Fruit fly (Drosophila melanogaster): ENCODE data around the gene Tb.

DNA sequence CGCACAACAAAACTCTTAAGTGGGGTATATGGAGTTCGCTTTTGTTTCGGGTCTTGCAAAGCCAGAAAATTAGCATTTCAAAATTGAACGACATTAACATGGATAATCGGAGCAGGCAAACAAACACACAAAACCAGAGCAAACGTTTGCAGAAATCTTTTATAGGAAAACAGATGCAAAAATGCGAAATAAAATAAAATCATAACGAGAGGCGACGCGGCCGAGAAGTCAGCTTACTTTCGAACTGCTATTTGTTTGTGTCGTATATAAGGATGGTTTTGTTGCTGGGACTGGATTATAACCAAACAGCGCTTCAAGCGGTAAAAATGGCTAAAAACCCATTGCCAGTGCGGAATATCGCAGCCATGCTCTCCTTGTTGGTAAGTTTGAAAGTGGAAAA, 19.9 kb upstream of the Tb start, which contains the start of gene TwdlS:
- TF ChIP-seq CG1602 (GFP tag; optimal IDR thresholded peaks at IDR 0.05) (no peak), CG2889 (GFP tag; IDR thresholded peaks at IDR 0.05) (no peak), insv (GFP tag; optimal IDR thresholded peaks at IDR 0.05) (no peak), CG14710 (tag; optimal IDR thresholded peaks at IDR 0.05) (no peak), disco-r (GFP tag; optimal IDR thresholded peaks at IDR 0.05) (no peak), gem (tag; optimal IDR thresholded peaks at IDR 0.05) (no peak), CG13296 (GFP tag; optimal IDR thresholded peaks at IDR 0.05) (no peak), bab2 (GFP tag; optimal IDR thresholded peaks at IDR 0.05) (no peak), CG13424 (tag; optimal IDR thresholded peaks at IDR 0.05) (no peak), CG8478 (optimal IDR thresholded peaks at IDR 0.05) (no peak), MBD-R2 (GFP tag; IDR thresholded peaks at IDR 0.05) (no peak), CG6683 (GFP tag; optimal IDR thresholded peaks at IDR 0.05) (no peak)

Data from whole organism, embryonic.